Worm (Caenorhabditis elegans) whole organism, L2 larva: Measurements from ENCODE around the gene Y43B11AL.1.
A peak's percentile ranks its signal among the peaks of the same experiment; 100 is the strongest.

ENCODE experiments used
- C34F6.9 ChIP-seq: fragments of 150-350 bp; optimal IDR thresholded peaks from 2 replicates; lab custom pipeline; 2014; ENCODE audit warnings: missing biosample characterization, missing genetic modification characterization
- F13H6.1 ChIP-seq: sonication (generic microtip); optimal IDR thresholded peaks from 2 replicates; lab custom pipeline; 2016; ENCODE audit warnings: missing genetic modification characterization, missing compliant biosample characterization
- R02D3.7 ChIP-seq: fragments of 150-350 bp; optimal IDR thresholded peaks from 2 replicates; lab custom pipeline; 2014; ENCODE audit warnings: missing biosample characterization, missing genetic modification characterization
- Y55F3AM.14 ChIP-seq: fragments of 200-800 bp; sonication (Bioruptor generic); optimal IDR thresholded peaks from 2 replicates; lab custom pipeline; 2018; ENCODE audit warnings: mild to moderate bottlenecking, missing genetic modification characterization, missing compliant biosample characterization
- ZK546.5 ChIP-seq: sonication (generic microtip); optimal IDR thresholded peaks from 2 replicates; lab custom pipeline; 2017; ENCODE audit warnings: missing biosample characterization, missing genetic modification characterization
- alr-1 ChIP-seq: fragments of 150-350 bp; optimal IDR thresholded peaks from 2 replicates; lab custom pipeline; 2014; ENCODE audit warnings: missing biosample characterization, missing genetic modification characterization
- ama-1 ChIP-seq: fragments of 150-350 bp; optimal IDR thresholded peaks from 2 replicates; lab custom pipeline; 2018; ENCODE audit warnings: inconsistent platforms
- blmp-1 ChIP-seq: sonication (generic microtip); optimal IDR thresholded peaks from 2 replicates; lab custom pipeline; 2017; ENCODE audit warnings: missing genetic modification characterization, mild to moderate bottlenecking, missing compliant biosample characterization, antibody characterized with exemption, moderate library complexity; ENCODE audit not compliant: insufficient read depth
- ceh-16 ChIP-seq: fragments of 150-350 bp; optimal IDR thresholded peaks from 2 replicates; lab custom pipeline; 2014; ENCODE audit warnings: missing biosample characterization, missing genetic modification characterization
- crh-2 ChIP-seq: sonication (generic microtip); optimal IDR thresholded peaks from 2 replicates; lab custom pipeline; 2017; ENCODE audit warnings: missing biosample characterization, missing genetic modification characterization
- dmd-4 ChIP-seq: sonication (generic microtip); optimal IDR thresholded peaks from 2 replicates; lab custom pipeline; 2017; ENCODE audit warnings: missing biosample characterization, missing genetic modification characterization
- egl-27 ChIP-seq: sonication (generic microtip); optimal IDR thresholded peaks from 3 replicates; lab custom pipeline; 2017; ENCODE audit warnings: missing biosample characterization, missing genetic modification reagents, missing genetic modification characterization
- elt-1 ChIP-seq: fragments of 150-350 bp; optimal IDR thresholded peaks from 2 replicates; lab custom pipeline; 2014; ENCODE audit warnings: missing biosample characterization, missing genetic modification characterization
- elt-3 ChIP-seq: sonication (generic microtip); optimal IDR thresholded peaks from 2 replicates; lab custom pipeline; 2017; ENCODE audit warnings: missing biosample characterization, missing genetic modification characterization
- fos-1 ChIP-seq: fragments of 150-350 bp; optimal IDR thresholded peaks from 2 replicates; lab custom pipeline; 2014; ENCODE audit warnings: missing biosample characterization, missing genetic modification characterization
- gmeb-1 ChIP-seq: fragments of 150-350 bp; optimal IDR thresholded peaks from 2 replicates; lab custom pipeline; 2014; ENCODE audit warnings: missing biosample characterization, missing genetic modification characterization
- lin-11 ChIP-seq: fragments of 150-350 bp; sonication (generic microtip); optimal IDR thresholded peaks from 2 replicates; lab custom pipeline; 2014; ENCODE audit warnings: missing biosample characterization, missing genetic modification characterization, inconsistent platforms, mixed read lengths
- lin-13 ChIP-seq: fragments of 150-350 bp; optimal IDR thresholded peaks from 2 replicates; lab custom pipeline; 2014; ENCODE audit warnings: missing biosample characterization, missing genetic modification reagents, missing genetic modification characterization
- lin-39 ChIP-seq: fragments of 150-350 bp; optimal IDR thresholded peaks from 2 replicates; lab custom pipeline; 2014; ENCODE audit warnings: missing biosample characterization, missing genetic modification reagents, missing genetic modification characterization
- lsy-2 ChIP-seq, 2 experiments: fragments of 150-350 bp in 1 of 2; sonication (generic microtip) in 1 of 2; optimal IDR thresholded peaks; 2 replicates each; lab custom pipeline; 2014 to 2017; ENCODE audit warnings: missing biosample characterization in 2 of 2, missing genetic modification characterization in 2 of 2
- mab-5 ChIP-seq: fragments of 150-350 bp; optimal IDR thresholded peaks from 2 replicates; lab custom pipeline; 2014; ENCODE audit warnings: missing biosample characterization, missing genetic modification characterization
- mbf-1 ChIP-seq: sonication (generic microtip); optimal IDR thresholded peaks from 2 replicates; lab custom pipeline; 2017; ENCODE audit warnings: missing biosample characterization, missing genetic modification characterization
- mdl-1 ChIP-seq, 2 experiments: fragments of 150-350 bp in 1 of 2; sonication (generic microtip) in 1 of 2; optimal IDR thresholded peaks; 2 replicates each; lab custom pipeline; 2017; ENCODE audit warnings: missing biosample characterization in 2 of 2, missing genetic modification characterization in 2 of 2
- nhr-10 ChIP-seq: sonication (generic microtip); optimal IDR thresholded peaks from 2 replicates; lab custom pipeline; 2017; ENCODE audit warnings: missing biosample characterization, missing genetic modification characterization
- nhr-11 ChIP-seq: fragments of 150-350 bp; optimal IDR thresholded peaks from 2 replicates; lab custom pipeline; 2014; ENCODE audit warnings: missing biosample characterization, missing genetic modification characterization
- nhr-12 ChIP-seq: fragments of 150-350 bp; optimal IDR thresholded peaks from 2 replicates; lab custom pipeline; 2014; ENCODE audit warnings: missing biosample characterization, missing genetic modification characterization
- nhr-129 ChIP-seq: fragments of 150-350 bp; optimal IDR thresholded peaks from 2 replicates; lab custom pipeline; 2014; ENCODE audit warnings: missing biosample characterization, missing genetic modification characterization
- nhr-21 ChIP-seq: fragments of 150-350 bp; optimal IDR thresholded peaks from 2 replicates; lab custom pipeline; 2014; ENCODE audit warnings: missing biosample characterization, missing genetic modification characterization
- nhr-23 ChIP-seq: fragments of 150-350 bp; optimal IDR thresholded peaks from 2 replicates; lab custom pipeline; 2014; ENCODE audit warnings: missing biosample characterization, missing genetic modification reagents, missing genetic modification characterization
- nhr-25 ChIP-seq: fragments of 150-350 bp; sonication (generic microtip); optimal IDR thresholded peaks from 3 replicates; lab custom pipeline; 2014; ENCODE audit warnings: missing biosample characterization, missing genetic modification characterization
- peb-1 ChIP-seq: fragments of 150-350 bp; optimal IDR thresholded peaks from 2 replicates; lab custom pipeline; 2014; ENCODE audit warnings: missing biosample characterization, missing genetic modification characterization
- sem-4 ChIP-seq: fragments of 150-350 bp; optimal IDR thresholded peaks from 2 replicates; lab custom pipeline; 2014; ENCODE audit warnings: missing biosample characterization, missing genetic modification reagents, missing genetic modification characterization
- skn-1 ChIP-seq: sonication (generic microtip); optimal IDR thresholded peaks from 2 replicates; lab custom pipeline; 2017; ENCODE audit warnings: missing biosample characterization, missing genetic modification characterization
- sma-3 ChIP-seq: sonication (generic microtip); optimal IDR thresholded peaks from 2 replicates; lab custom pipeline; 2016; ENCODE audit warnings: missing genetic modification reagents, missing genetic modification characterization, missing compliant biosample characterization
- sma-9 ChIP-seq, 2 experiments: fragments of 150-350 bp in 1 of 2; sonication (generic microtip) in 1 of 2; optimal IDR thresholded peaks; 2 replicates each; lab custom pipeline; 2014 to 2016; ENCODE audit warnings: missing genetic modification characterization in 2 of 2, mild to moderate bottlenecking in 1 of 2, missing biosample characterization in 1 of 2, missing compliant biosample characterization in 1 of 2, missing genetic modification reagents in 1 of 2, moderate library complexity in 1 of 2
- snpc-4 ChIP-seq: fragments of 150-350 bp; optimal IDR thresholded peaks from 2 replicates; lab custom pipeline; 2014; ENCODE audit warnings: missing biosample characterization, missing genetic modification characterization
- unc-39 ChIP-seq: fragments of 150-350 bp; optimal IDR thresholded peaks from 2 replicates; lab custom pipeline; 2014; ENCODE audit warnings: missing biosample characterization, missing genetic modification characterization
- unc-55 ChIP-seq: fragments of 150-350 bp; sonication (generic microtip); optimal IDR thresholded peaks from 3 replicates; lab custom pipeline; 2014; ENCODE audit warnings: missing biosample characterization, missing genetic modification reagents, missing genetic modification characterization
- unc-62 ChIP-seq: fragments of 150-350 bp; optimal IDR thresholded peaks from 2 replicates; lab custom pipeline; 2014; ENCODE audit warnings: missing biosample characterization, missing genetic modification reagents, missing genetic modification characterization
- zag-1 ChIP-seq: fragments of 150-350 bp; optimal IDR thresholded peaks from 2 replicates; lab custom pipeline; 2014; ENCODE audit warnings: missing biosample characterization, missing genetic modification characterization
- ztf-1 ChIP-seq: fragments of 200-800 bp; sonication (Bioruptor generic); conservative IDR thresholded peaks from 2 replicates; pipeline ENCODE4 v1.3.6; 2022; ENCODE audit warnings: missing genetic modification characterization, missing compliant biosample characterization
- ztf-11 ChIP-seq: sonication (generic microtip); optimal IDR thresholded peaks from 2 replicates; lab custom pipeline; 2017; ENCODE audit warnings: missing biosample characterization, missing genetic modification characterization
- ztf-4 ChIP-seq: fragments of 150-350 bp; optimal IDR thresholded peaks from 2 replicates; lab custom pipeline; 2014; ENCODE audit warnings: missing biosample characterization, missing genetic modification characterization

The Y43B11AL.1 gene

DNA sequence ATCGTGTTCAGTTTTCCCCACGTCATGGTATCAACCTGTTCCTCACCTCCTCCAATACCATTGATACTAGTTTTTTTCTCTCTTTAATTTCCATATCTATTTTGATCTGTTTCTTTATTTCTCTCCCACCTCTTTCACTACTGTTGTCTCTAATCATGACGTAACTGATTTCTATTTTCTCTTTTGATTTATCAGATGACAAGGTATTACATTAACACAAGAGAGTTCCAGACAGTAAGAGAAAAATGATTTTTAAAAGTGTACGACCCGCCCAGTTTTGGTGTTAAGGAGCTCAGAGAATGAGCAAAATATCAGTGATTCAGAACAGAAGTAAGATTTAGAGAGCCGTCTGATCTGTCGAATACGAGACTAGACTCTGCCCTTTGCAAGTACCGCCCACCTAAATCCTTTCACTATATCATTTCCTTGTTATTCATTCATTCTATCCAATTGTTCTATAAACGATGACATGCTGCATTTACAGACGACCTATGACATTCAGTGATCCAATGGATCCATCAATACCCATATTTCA lies 15.4 kb upstream of the Y43B11AL.1 start, which contains the start of gene nhr-105:
Gene nhr-105, plus strand, starts transcription at position 485 of the 535 bp plus-strand sequence.
- no peak for TF ChIP-seq nhr-12 (tag; lab: Kevin White, UChicago)
- peak; percentile 76 for TF ChIP-seq sma-3
- TF ChIP-seq lin-13 = peak; percentile 45
- TF ChIP-seq nhr-129 = peak; percentile 77
- TF ChIP-seq skn-1 = no peak
- TF ChIP-seq unc-39 (tag; lab: Kevin White, UChicago) = no peak
- TF ChIP-seq fos-1 (tag; lab: Kevin White, UChicago) = peak; percentile 65
- no peak for TF ChIP-seq ztf-11 (tag; lab: Kevin White, UChicago)
- TF ChIP-seq unc-62 (GFP tag; lab: Kevin White, UChicago) = no peak
- TF ChIP-seq elt-1 (tag; lab: Kevin White, UChicago) = no peak
- peak; percentile 49 for TF ChIP-seq Y55F3AM.14
- no peak for TF ChIP-seq ZK546.5 (tag; lab: Kevin White, UChicago)
- no peak for TF ChIP-seq mab-5
- TF ChIP-seq zag-1 = no peak
- no peak for TF ChIP-seq nhr-10 (tag; lab: Kevin White, UChicago)
- no peak for TF ChIP-seq R02D3.7 (tag; lab: Kevin White, UChicago)
- TF ChIP-seq nhr-11 (tag; lab: Kevin White, UChicago) = no peak
- peak; percentile 61 for TF ChIP-seq gmeb-1 (tag; lab: Kevin White, UChicago)
- no peak for TF ChIP-seq mdl-1 (tag; optimal IDR thresholded peaks at IDR 0.05; lab: Kevin White, UChicago)
- TF ChIP-seq nhr-23 (tag; lab: Kevin White, UChicago) = no peak
- peak in 1 of 2 experiments; percentile 69 for TF ChIP-seq lsy-2 (tag; optimal IDR thresholded peaks at IDR 0.05; lab: Kevin White, UChicago)
- peak; percentile 38 for TF ChIP-seq sem-4
- peak; percentile 71 for TF ChIP-seq ztf-4 (tag; lab: Kevin White, UChicago)
- no peak for TF ChIP-seq mbf-1
- no peak for TF ChIP-seq alr-1 (tag; lab: Kevin White, UChicago)
- TF ChIP-seq blmp-1 = peak; percentile 85
- TF ChIP-seq C34F6.9 (tag; lab: Kevin White, UChicago) = no peak
- TF ChIP-seq elt-3 = no peak
- no peak for TF ChIP-seq dmd-4 (tag; lab: Kevin White, UChicago)
- no peak for TF ChIP-seq unc-55
- no peak for TF ChIP-seq peb-1
- TF ChIP-seq nhr-25 (tag; lab: Kevin White, UChicago) = peak; percentile 95
- peak; percentile 65 for TF ChIP-seq egl-27 (tag; lab: Kevin White, UChicago)
- no peak for TF ChIP-seq ceh-16
- no peak for TF ChIP-seq lin-11 (tag; lab: Kevin White, UChicago)
- TF ChIP-seq crh-2 (tag; lab: Kevin White, UChicago) = peak; percentile 93
- peak; percentile 72 for TF ChIP-seq nhr-21 (tag; lab: Kevin White, UChicago)
- TF ChIP-seq F13H6.1 (tag; lab: Kevin White, UChicago) = peak; percentile 71
- peak; percentile 1 for TF ChIP-seq snpc-4
- TF ChIP-seq lin-39 (tag; lab: Kevin White, UChicago) = no peak
- peak; percentile 32 for TF ChIP-seq sma-9 (GFP tag; optimal IDR thresholded peaks at IDR 0.05; lab: Kevin White, UChicago)
- TF ChIP-seq sma-9 (tag; optimal IDR thresholded peaks at IDR 0.05; lab: Kevin White, UChicago) = peak; percentile 3

DNA sequence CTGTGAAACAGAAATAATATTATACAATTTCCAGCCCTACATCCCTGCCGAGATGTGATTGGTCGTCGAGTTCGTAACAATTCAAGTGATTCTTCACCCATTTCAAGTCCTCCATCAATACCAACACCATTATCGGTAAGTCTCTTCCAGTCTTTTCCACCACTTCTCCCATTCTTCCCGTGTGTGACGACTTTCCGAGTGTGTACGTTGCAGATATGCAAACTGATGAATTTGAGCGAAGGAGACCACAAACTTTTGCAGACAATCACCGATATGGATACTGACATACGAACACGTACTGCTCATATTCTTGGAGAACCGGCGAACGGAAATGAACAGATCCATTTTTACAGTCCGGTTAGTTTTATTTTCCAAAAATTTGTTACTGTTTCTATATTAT lies 13.6 kb upstream of the Y43B11AL.1 start:
- TF ChIP-seq ama-1 (lab: Kevin White, UChicago) (peak; percentile 79), elt-3 (no peak)

DNA sequence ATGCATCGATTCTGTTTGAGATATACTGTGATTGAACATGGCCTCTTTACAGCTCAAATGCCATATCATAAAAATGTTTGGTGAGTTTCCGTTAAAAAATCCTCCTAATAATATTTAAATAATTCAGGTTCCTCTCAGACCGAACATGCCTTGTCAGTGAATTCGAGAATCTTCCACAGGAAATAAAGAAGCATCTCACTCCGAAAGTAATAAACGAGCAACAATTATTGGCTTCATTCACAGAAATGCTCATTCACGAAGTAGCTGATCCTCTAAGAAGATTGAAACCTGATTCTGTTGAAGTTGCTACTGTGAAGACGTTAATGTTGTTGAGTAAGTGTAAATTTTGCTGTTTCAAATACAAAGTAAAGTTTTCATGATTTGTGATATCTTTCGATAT lies 13.0 kb upstream of the Y43B11AL.1 start:
- TF ChIP-seq unc-62 (GFP tag; lab: Kevin White, UChicago) = no peak
- TF ChIP-seq alr-1 (tag; lab: Kevin White, UChicago) = no peak
- no peak for TF ChIP-seq ztf-1 (GFP tag; lab: Robert Waterston, UW)
- no peak for TF ChIP-seq elt-1 (tag; lab: Kevin White, UChicago)
- TF ChIP-seq nhr-25 (tag; lab: Kevin White, UChicago) = no peak
- TF ChIP-seq crh-2 (tag; lab: Kevin White, UChicago) = no peak
- no peak for TF ChIP-seq unc-39 (tag; lab: Kevin White, UChicago)
- no peak for TF ChIP-seq ZK546.5 (tag; lab: Kevin White, UChicago)
- no peak for TF ChIP-seq mbf-1
- TF ChIP-seq Y55F3AM.14 = no peak
- TF ChIP-seq egl-27 (tag; lab: Kevin White, UChicago) = no peak
- TF ChIP-seq lin-11 (tag; lab: Kevin White, UChicago) = no peak
